Fruit fly (Drosophila melanogaster): ENCODE data around the gene Akap200.

DNA sequence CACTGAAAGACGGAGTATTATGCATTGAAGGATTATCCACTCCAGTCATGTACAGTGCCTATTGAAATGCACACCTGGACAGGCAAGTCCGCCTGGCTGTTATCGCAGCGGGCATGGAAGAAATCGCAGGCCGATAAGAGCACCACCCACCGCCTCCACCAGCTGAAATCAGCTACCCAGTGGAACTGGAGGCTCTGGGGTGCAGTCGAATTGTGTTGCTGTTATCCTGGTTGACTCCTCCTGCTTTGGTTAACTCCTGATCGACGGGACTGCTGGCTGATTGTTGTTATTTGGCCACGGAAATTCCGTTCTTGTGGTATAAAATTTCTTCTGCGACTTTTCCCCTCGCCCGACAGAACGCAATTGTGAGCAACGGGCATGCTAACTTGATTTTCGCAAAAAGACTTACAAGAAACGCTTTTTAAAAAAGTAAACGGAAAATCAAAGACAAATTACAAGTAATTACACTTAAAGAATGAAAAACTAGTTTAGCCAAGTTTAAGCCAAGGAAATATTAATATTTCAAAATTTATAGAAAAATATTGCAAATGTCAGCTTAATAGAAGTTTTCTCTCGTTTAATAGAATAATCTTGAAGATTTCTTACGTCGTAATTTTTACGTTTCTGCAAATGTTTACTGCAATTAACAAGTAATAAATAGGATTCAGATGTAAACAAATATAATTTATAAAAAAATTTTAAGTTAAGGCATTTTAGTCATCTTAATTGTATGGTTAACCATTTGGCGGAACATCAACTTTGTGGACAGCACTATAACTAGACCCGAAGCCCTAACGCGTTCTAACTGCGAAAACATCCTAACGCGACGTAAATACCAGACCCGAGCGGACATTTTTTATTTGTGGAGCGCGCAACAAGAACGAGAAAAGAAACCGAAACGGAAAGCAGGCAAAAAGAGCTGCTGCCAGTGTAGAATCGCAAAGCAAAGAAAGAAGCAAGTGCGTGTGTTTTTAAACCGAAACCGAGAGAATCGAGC lies at the start of gene Akap200, which contains the start of gene CG13398:
- TF ChIP-seq pan (optimal IDR thresholded peaks at IDR 0.05): no peak
- no peak for TF ChIP-seq CG8478 (optimal IDR thresholded peaks at IDR 0.05)
- TF ChIP-seq Dll (optimal IDR thresholded peaks at IDR 0.05): no peak
- TF ChIP-seq usp (GFP tag; optimal IDR thresholded peaks at IDR 0.05): no peak
- no peak for TF ChIP-seq psq (optimal IDR thresholded peaks at IDR 0.05)
